Worm (Caenorhabditis elegans): ENCODE measurements around the gene F55A4.7.
A peak's percentile ranks its signal among the peaks of the same experiment; 100 is the strongest.

Gene F55A4.7

DNA sequence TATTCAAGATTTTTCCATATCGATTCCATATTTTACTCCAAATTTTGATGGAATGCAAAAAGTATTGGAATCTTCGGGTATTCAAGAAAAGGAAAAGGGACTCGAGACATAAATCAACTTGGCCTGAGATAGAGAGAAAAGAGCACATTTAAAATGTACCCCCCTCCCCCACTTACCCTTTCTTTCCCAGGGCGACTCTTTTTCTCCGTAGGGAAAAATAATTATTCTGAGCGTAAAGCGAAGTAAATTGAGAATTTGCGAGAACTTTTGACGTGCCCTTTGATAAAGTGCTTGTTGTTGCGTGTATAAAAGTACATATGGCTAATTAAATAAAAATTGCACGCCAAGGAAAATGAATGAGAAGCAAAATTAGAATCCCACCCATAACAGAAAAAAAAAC is 22.5 kb upstream of the F55A4.7 start:
- TF ChIP-seq lin-14 (GFP tag; optimal IDR thresholded peaks at IDR 0.05) (peak; percentile 56), ceh-82 (tag; optimal IDR thresholded peaks at IDR 0.05) (peak in 1 of 3 experiments; percentile 23), nhr-237 (tag; optimal IDR thresholded peaks at IDR 0.05) (no peak), unc-86 (tag; optimal IDR thresholded peaks at IDR 0.05) (peak; percentile 27), nhr-71 (tag; optimal IDR thresholded peaks at IDR 0.05) (peak; percentile 7), tbx-2 (tag; optimal IDR thresholded peaks at IDR 0.05) (peak; percentile 0), efl-3 (GFP tag; optimal IDR thresholded peaks at IDR 0.05) (no peak)

ce11 chrX:1057821-1058377 is 19.7 kb upstream of the F55A4.7 start:
- TF ChIP-seq jun-1 (tag; optimal IDR thresholded peaks at IDR 0.05), result no peak
- TF ChIP-seq xbp-1 (tag; optimal IDR thresholded peaks at IDR 0.05), result no peak
- TF ChIP-seq egl-13 (tag; optimal IDR thresholded peaks at IDR 0.05), result peak; percentile 2
- TF ChIP-seq ztf-11 (tag; optimal IDR thresholded peaks at IDR 0.05), result no peak
- no peak for TF ChIP-seq hpl-2 (GFP tag; optimal IDR thresholded peaks at IDR 0.05)
- peak; percentile 90 for TF ChIP-seq fkh-10 (GFP tag; optimal IDR thresholded peaks at IDR 0.05)
- TF ChIP-seq efl-1 (optimal IDR thresholded peaks at IDR 0.05), result no peak
- TF ChIP-seq efl-1 (GFP tag; optimal IDR thresholded peaks at IDR 0.05 in 1 of 2), result no peak
- no peak for TF ChIP-seq hlh-17 (GFP tag; optimal IDR thresholded peaks at IDR 0.05; ENCODE audit: borderline replicate concordance)
- TF ChIP-seq elt-2 (tag; optimal IDR thresholded peaks at IDR 0.05), result no peak
- no peak for TF ChIP-seq mdl-1 (tag; optimal IDR thresholded peaks at IDR 0.05)
- peak; percentile 51 for TF ChIP-seq lin-14 (GFP tag; optimal IDR thresholded peaks at IDR 0.05)
- no peak for TF ChIP-seq lin-39 (tag; optimal IDR thresholded peaks at IDR 0.05)

DNA sequence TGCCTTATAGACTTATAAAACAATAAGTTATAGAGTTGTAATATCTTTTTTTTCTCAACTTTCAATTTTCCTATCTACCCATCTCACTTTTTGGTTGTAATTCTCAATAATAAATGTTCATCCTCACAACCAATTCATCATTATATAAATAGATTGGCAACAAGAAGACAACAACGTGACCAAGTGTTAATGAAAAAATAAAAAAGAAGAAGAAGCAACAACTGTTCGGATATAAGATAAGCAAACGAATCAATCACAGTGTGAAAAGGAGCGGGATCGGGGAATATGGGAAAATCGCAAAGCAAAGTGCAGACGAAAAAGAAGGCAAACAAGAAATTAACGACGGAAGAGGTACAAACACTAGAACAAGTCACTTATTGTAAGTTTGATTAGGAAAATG is 15.7 kb upstream of the F55A4.7 start, which contains the start of gene ncs-3:
Gene ncs-3 (plus strand): TSS at position 153 of the 400 bp plus-strand sequence.
- TF ChIP-seq fkh-10 (GFP tag; optimal IDR thresholded peaks at IDR 0.05) (no peak), tlp-1 (tag; optimal IDR thresholded peaks at IDR 0.05) (no peak), dsc-1 (tag; optimal IDR thresholded peaks at IDR 0.05) (no peak), F16B12.6 (tag; optimal IDR thresholded peaks at IDR 0.05) (no peak), sup-37 (GFP tag; optimal IDR thresholded peaks at IDR 0.05) (no peak), ceh-63 (GFP tag; optimal IDR thresholded peaks at IDR 0.05) (no peak), fkh-4 (tag; optimal IDR thresholded peaks at IDR 0.05; ENCODE audit: borderline replicate concordance) (no peak), lir-3 (tag; optimal IDR thresholded peaks at IDR 0.05; ENCODE audit: poor library complexity) (no peak), lin-13 (GFP tag; optimal IDR thresholded peaks at IDR 0.05) (no peak), nhr-47 (tag; optimal IDR thresholded peaks at IDR 0.05) (no peak), mab-9 (GFP tag; IDR thresholded peaks at IDR 0.05) (no peak), lsy-2 (tag; optimal IDR thresholded peaks at IDR 0.05) (peak in 1 of 2 experiments; percentile 17), nhr-71 (tag; optimal IDR thresholded peaks at IDR 0.05) (peak; percentile 70), unc-62 (GFP tag; optimal IDR thresholded peaks at IDR 0.05) (no peak), mdl-1 (tag; optimal IDR thresholded peaks at IDR 0.05) (no peak), pag-3 (tag; optimal IDR thresholded peaks at IDR 0.05; ENCODE audit: borderline replicate concordance, insufficient read depth) (no peak), ces-1 (GFP tag; optimal IDR thresholded peaks at IDR 0.05) (no peak), elt-3 (tag; optimal IDR thresholded peaks at IDR 0.05) (no peak), vab-15 (tag; optimal IDR thresholded peaks at IDR 0.05) (no peak), ceh-82 (tag; optimal IDR thresholded peaks at IDR 0.05) (no peak), efl-3 (GFP tag; optimal IDR thresholded peaks at IDR 0.05) (no peak), fkh-8 (tag; optimal IDR thresholded peaks at IDR 0.05) (no peak), xbp-1 (tag; optimal IDR thresholded peaks at IDR 0.05) (no peak), elt-2 (tag; optimal IDR thresholded peaks at IDR 0.05) (no peak), nhr-76 (tag; optimal IDR thresholded peaks at IDR 0.05) (no peak), C04F5.9 (tag; optimal IDR thresholded peaks at IDR 0.05) (no peak), nhr-90 (tag; optimal IDR thresholded peaks at IDR 0.05; ENCODE audit: poor library complexity) (no peak), lin-35 (GFP tag; optimal IDR thresholded peaks at IDR 0.05) (no peak), rnt-1 (tag; optimal IDR thresholded peaks at IDR 0.05) (peak; percentile 53), hlh-17 (GFP tag; optimal IDR thresholded peaks at IDR 0.05; ENCODE audit: borderline replicate concordance) (no peak), hlh-4 (tag; optimal IDR thresholded peaks at IDR 0.05) (no peak), unc-98 (GFP tag; IDR thresholded peaks at IDR 0.05) (no peak), dpl-1 (GFP tag; optimal IDR thresholded peaks at IDR 0.05) (no peak), ztf-11 (tag; optimal IDR thresholded peaks at IDR 0.05) (no peak), irx-1 (tag; optimal IDR thresholded peaks at IDR 0.05) (no peak), nhr-28 (tag; optimal IDR thresholded peaks at IDR 0.05) (no peak), aha-1 (tag; optimal IDR thresholded peaks at IDR 0.05) (no peak)
